Fruit fly (Drosophila melanogaster): ENCODE measurements around the gene CG46412.

The CG46412 gene

dm6 chr3L:11552996-11553671 lies 10.7 kb downstream of the CG46412 start:
- peak; percentile 59 for TF ChIP-seq CG15336 (GFP tag; IDR thresholded peaks at IDR 0.05)
- peak; percentile 71 for TF ChIP-seq fkh (GFP tag; optimal IDR thresholded peaks at IDR 0.05)
- peak; percentile 43 for TF ChIP-seq CG7368 (GFP tag; optimal IDR thresholded peaks at IDR 0.05)
- TF ChIP-seq esn (GFP tag; optimal IDR thresholded peaks at IDR 0.05), result peak; percentile 33
- TF ChIP-seq svp (GFP tag), result peak; percentile 81
- peak; percentile 2 for TF ChIP-seq lz (GFP tag; optimal IDR thresholded peaks at IDR 0.05)
- TF ChIP-seq CG6854 (GFP tag; optimal IDR thresholded peaks at IDR 0.05), result peak; percentile 72
- TF ChIP-seq CG6808 (GFP tag; optimal IDR thresholded peaks at IDR 0.05), result peak; percentile 62
- no peak for TF ChIP-seq CG31627 (GFP tag; optimal IDR thresholded peaks at IDR 0.05)
- TF ChIP-seq CG34406 (GFP tag; optimal IDR thresholded peaks at IDR 0.05), result peak; percentile 31
- TF ChIP-seq CG16779 (tag; optimal IDR thresholded peaks at IDR 0.05), result peak; percentile 85
- no peak for TF ChIP-seq CG11294 (GFP tag; IDR thresholded peaks at IDR 0.05)
- TF ChIP-seq CG6276 (GFP tag; optimal IDR thresholded peaks at IDR 0.05), result peak; percentile 77
- TF ChIP-seq Hr38 (GFP tag; optimal IDR thresholded peaks at IDR 0.05), result no peak
- TF ChIP-seq spab (GFP tag; optimal IDR thresholded peaks at IDR 0.05), result peak; percentile 39
- TF ChIP-seq Ets96B (tag; optimal IDR thresholded peaks at IDR 0.05), result peak; percentile 55
- peak; percentile 66; the same call in 2 of the 3 replicates for TF ChIP-seq eg (GFP tag; IDR thresholded peaks at IDR 0.05)
- TF ChIP-seq CG11762 (GFP tag; optimal IDR thresholded peaks at IDR 0.05; ENCODE audit: insufficient read depth), result peak; percentile 25
- peak; percentile 87 to 96 for TF ChIP-seq ss (GFP tag; optimal IDR thresholded peaks at IDR 0.05)
- peak; percentile 77 for TF ChIP-seq CG3919 (GFP tag; optimal IDR thresholded peaks at IDR 0.05)
- TF ChIP-seq dac (GFP tag; optimal IDR thresholded peaks at IDR 0.05), result peak; percentile 11
- TF ChIP-seq Gug (GFP tag; IDR thresholded peaks at IDR 0.05), result 0 out of 2 replicates have a peak, but pooled peaks have one; percentile 26
- peak; percentile 25 for TF ChIP-seq CG6792 (GFP tag; optimal IDR thresholded peaks at IDR 0.05)
- TF ChIP-seq fd59A (GFP tag; optimal IDR thresholded peaks at IDR 0.05), result no peak
- TF ChIP-seq CG9139 (GFP tag; optimal IDR thresholded peaks at IDR 0.05), result peak; percentile 75
- peak; percentile 71 for TF ChIP-seq CG1621 (tag; optimal IDR thresholded peaks at IDR 0.05)
- TF ChIP-seq CG11902 (GFP tag; optimal IDR thresholded peaks at IDR 0.05), result no peak
- TF ChIP-seq Sox102F (GFP tag; optimal IDR thresholded peaks at IDR 0.05), result peak; percentile 68
- TF ChIP-seq vri (GFP tag; optimal IDR thresholded peaks at IDR 0.05), result peak; percentile 60
- no peak for TF ChIP-seq Sox15 (GFP tag; optimal IDR thresholded peaks at IDR 0.05)
- TF ChIP-seq CG8119 (GFP tag; IDR thresholded peaks at IDR 0.05), result peak; percentile 57
- peak; percentile 26 for TF ChIP-seq achi (GFP tag; optimal IDR thresholded peaks at IDR 0.05)
- TF ChIP-seq Hr4 (GFP tag; optimal IDR thresholded peaks at IDR 0.05), result no peak
- no peak for TF ChIP-seq CG4318 (GFP tag; optimal IDR thresholded peaks at IDR 0.05)
- peak; percentile 82 for TF ChIP-seq Lpt (GFP tag; optimal IDR thresholded peaks at IDR 0.05)
- TF ChIP-seq net (GFP tag; optimal IDR thresholded peaks at IDR 0.05), result peak; percentile 81
- no peak for TF ChIP-seq salr (GFP tag; optimal IDR thresholded peaks at IDR 0.05)
- peak; percentile 15 for TF ChIP-seq pdm3 (GFP tag; optimal IDR thresholded peaks at IDR 0.05)
- TF ChIP-seq CG10669 (GFP tag; optimal IDR thresholded peaks at IDR 0.05), result peak; percentile 43
- no peak for TF ChIP-seq Eip93F (GFP tag; optimal IDR thresholded peaks at IDR 0.05)
- TF ChIP-seq Sox14 (GFP tag; optimal IDR thresholded peaks at IDR 0.05), result peak; percentile 37
- no peak for TF ChIP-seq acj6 (GFP tag; optimal IDR thresholded peaks at IDR 0.05)
- TF ChIP-seq dsx (GFP tag; optimal IDR thresholded peaks at IDR 0.05; ENCODE audit: poor library complexity, severe bottlenecking), result peak; percentile 83
- no peak for TF ChIP-seq OdsH (GFP tag; optimal IDR thresholded peaks at IDR 0.05)
- peak; percentile 27 for TF ChIP-seq CG3032 (tag; optimal IDR thresholded peaks at IDR 0.05)
- peak; percentile 54 for TF ChIP-seq CG32006 (GFP tag; optimal IDR thresholded peaks at IDR 0.05)
- TF ChIP-seq cyc (GFP tag; optimal IDR thresholded peaks at IDR 0.05), result no peak
- TF ChIP-seq Eip78C (GFP tag), result peak; percentile 90
- peak; percentile 28 for TF ChIP-seq Met (GFP tag; optimal IDR thresholded peaks at IDR 0.05)
- peak; percentile 65 for TF ChIP-seq fd85E (GFP tag; optimal IDR thresholded peaks at IDR 0.05)
- peak; percentile 58 for TF ChIP-seq Eip75B (GFP tag; optimal IDR thresholded peaks at IDR 0.05)
